Worm (Caenorhabditis elegans): ENCODE measurements around the gene txt-8.
"Not testable (repeated sequence)": the region's sequence is repeated elsewhere in the genome, so short reads cannot be mapped to it uniquely, and the experiment has no call there.

- TF ChIP-seq F16B12.6 (tag; optimal IDR thresholded peaks at IDR 0.05); swsn-7 (tag; optimal IDR thresholded peaks at IDR 0.05); snpc-4 (tag; optimal IDR thresholded peaks at IDR 0.05); mab-9 (GFP tag; IDR thresholded peaks at IDR 0.05); aly-2 (tag; optimal IDR thresholded peaks at IDR 0.05); nhr-77 (tag; optimal IDR thresholded peaks at IDR 0.05); ces-1 (GFP tag; optimal IDR thresholded peaks at IDR 0.05); skn-1 (tag; optimal IDR thresholded peaks at IDR 0.05): not testable (repeated sequence)
These were observed 9.4 kb upstream of the txt-8 start, which contains the start of gene srh-209 for ce11 chrV:18404767-18405166.
